Worm (Caenorhabditis elegans) whole organism, young adult: ENCODE results near the gene F20G2.2.

Experiments used
- B0336.3 ChIP-seq: fragments of 200-800 bp; sonication (Bioruptor generic); IDR thresholded peaks from 2 replicates; pipeline ENCODE4 v1.3.6; 2022; ENCODE audit warnings: missing genetic modification characterization, missing compliant biosample characterization
- F10E7.11 ChIP-seq: sonication (generic microtip); optimal IDR thresholded peaks from 2 replicates; lab custom pipeline; 2017; ENCODE audit warnings: mild to moderate bottlenecking, missing genetic modification characterization, moderate library complexity, missing compliant biosample characterization
- F22D6.2 ChIP-seq: sonication (generic microtip); optimal IDR thresholded peaks from 2 replicates; lab custom pipeline; 2016; ENCODE audit warnings: mild to moderate bottlenecking, missing genetic modification characterization, missing compliant biosample characterization
- F55B11.4 ChIP-seq: sonication (generic microtip); optimal IDR thresholded peaks from 2 replicates; lab custom pipeline; 2016; ENCODE audit warnings: missing compliant biosample characterization, missing genetic modification characterization, borderline replicate concordance; ENCODE audit not compliant: insufficient read depth
- K12H6.12 ChIP-seq: fragments of 200-800 bp; sonication (Bioruptor generic); optimal IDR thresholded peaks from 2 replicates; lab custom pipeline; 2018; ENCODE audit warnings: mild to moderate bottlenecking, missing genetic modification characterization, missing compliant biosample characterization
- ZK185.1 ChIP-seq: sonication (generic microtip); optimal IDR thresholded peaks from 2 replicates; lab custom pipeline; 2016; ENCODE audit warnings: mild to moderate bottlenecking, missing genetic modification characterization, missing compliant biosample characterization; ENCODE audit not compliant: poor library complexity, severe bottlenecking
- ama-1 ChIP-seq, 3 experiments: fragments of 150-350 bp in 1 of 3; sonication (generic microtip) in 2 of 3; optimal IDR thresholded peaks; 2 replicates each; lab custom pipeline; 2014 to 2018; ENCODE audit warnings: missing biosample characterization in 2 of 3, missing genetic modification characterization in 2 of 3, missing genetic modification reagents in 2 of 3
- attf-5 ChIP-seq: fragments of 200-800 bp; sonication (Bioruptor generic); optimal IDR thresholded peaks from 2 replicates; lab custom pipeline; 2018; ENCODE audit warnings: mild to moderate bottlenecking, missing genetic modification characterization, missing compliant biosample characterization
- dox-1 ChIP-seq: fragments of 200-800 bp; sonication (Bioruptor generic); IDR thresholded peaks from 2 replicates; pipeline ENCODE4 v1.3.6; 2022; ENCODE audit warnings: missing genetic modification reagents, missing genetic modification characterization, missing compliant biosample characterization
- dpl-1 ChIP-seq: fragments of 150-350 bp; optimal IDR thresholded peaks from 2 replicates; lab custom pipeline; 2014; ENCODE audit warnings: missing biosample characterization, missing genetic modification reagents, missing genetic modification characterization
- egrh-3 ChIP-seq: fragments of 200-800 bp; sonication (Bioruptor generic); IDR thresholded peaks from 2 replicates; pipeline ENCODE4 v1.3.6; 2022; ENCODE audit warnings: missing genetic modification reagents, missing genetic modification characterization, missing compliant biosample characterization
- lsl-1 ChIP-seq: fragments of 200-800 bp; sonication (Bioruptor generic); optimal IDR thresholded peaks from 2 replicates; lab custom pipeline; 2018; ENCODE audit warnings: mild to moderate bottlenecking, missing genetic modification characterization, moderate library complexity, missing compliant biosample characterization
- pha-4 ChIP-seq: fragments of 150-350 bp; sonication (generic microtip); optimal IDR thresholded peaks from 2 replicates; lab custom pipeline; 2014; ENCODE audit warnings: missing biosample characterization, missing genetic modification reagents, missing genetic modification characterization
- ztf-26 ChIP-seq: sonication (generic microtip); optimal IDR thresholded peaks from 2 replicates; lab custom pipeline; 2017; ENCODE audit warnings: missing genetic modification characterization, missing compliant biosample characterization

DNA sequence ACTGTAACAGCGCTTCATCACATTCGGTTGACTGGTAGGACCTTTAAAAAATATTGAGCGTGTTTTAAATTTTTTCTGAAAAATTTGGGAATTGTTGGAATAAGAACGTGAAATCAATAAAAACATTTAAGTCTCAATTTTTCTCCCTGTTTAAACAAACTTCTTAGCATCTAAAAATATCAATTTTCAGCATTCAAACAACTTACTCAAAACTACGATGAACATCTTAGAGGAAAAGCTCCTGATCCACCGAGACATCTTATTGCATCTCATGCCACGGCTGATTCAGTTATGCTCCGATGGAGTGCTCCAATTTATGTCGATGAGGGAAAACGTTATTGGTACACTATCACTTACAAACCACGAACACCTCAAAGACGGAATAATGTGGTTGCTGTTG lies 43.0 kb upstream of the F20G2.2 start:
- no peak for TF ChIP-seq lsl-1
- no peak for TF ChIP-seq dpl-1 (GFP tag; lab: Kevin White, UChicago)
- TF ChIP-seq B0336.3 (GFP tag; lab: Robert Waterston, UW): no peak
- TF ChIP-seq F22D6.2 (tag; lab: Kevin White, UChicago): no peak
- no peak for TF ChIP-seq egrh-3 (GFP tag; lab: Robert Waterston, UW)
- no peak for TF ChIP-seq ZK185.1 (tag; lab: Kevin White, UChicago)
- no peak for TF ChIP-seq F55B11.4 (tag; lab: Kevin White, UChicago)
- TF ChIP-seq K12H6.12 (tag; lab: Kevin White, UChicago): no peak
- no peak for TF ChIP-seq ama-1 (optimal IDR thresholded peaks at IDR 0.05; lab: Kevin White, UChicago)
- no peak for TF ChIP-seq ama-1 (GFP tag; optimal IDR thresholded peaks at IDR 0.05; lab: Kevin White, UChicago)
- no peak for TF ChIP-seq F10E7.11 (tag; lab: Kevin White, UChicago)
- TF ChIP-seq pha-4 (tag; lab: Kevin White, UChicago): no peak
- TF ChIP-seq attf-5 (GFP tag; lab: Kevin White, UChicago): no peak
- TF ChIP-seq ztf-26: no peak
- no peak for TF ChIP-seq dox-1
